Worm (Caenorhabditis elegans) whole organism, young adult: Measurements from ENCODE around the gene oac-51.
"Not testable (repeated sequence)": the region's sequence is repeated elsewhere in the genome, so short reads cannot be mapped to it uniquely, and the experiment has no call there.

Experiments used
- B0035.1 ChIP-seq: sonication (generic microtip); optimal IDR thresholded peaks from 2 replicates; lab custom pipeline; 2016; ENCODE audit warnings: missing genetic modification characterization, mild to moderate bottlenecking, missing compliant biosample characterization, missing genotype, missing genetic modification reagents
- F33H1.4 ChIP-seq: fragments of 200-800 bp; sonication (Bioruptor generic); IDR thresholded peaks from 2 replicates; pipeline ENCODE4 v1.3.6; 2022; ENCODE audit warnings: missing genetic modification reagents, missing genetic modification characterization, missing compliant biosample characterization
- F39B2.1 ChIP-seq: fragments of 200-800 bp; sonication (Bioruptor generic); IDR thresholded peaks from 2 replicates; pipeline ENCODE4 v1.3.6; 2022; ENCODE audit warnings: missing genetic modification reagents, missing genetic modification characterization, missing compliant biosample characterization
- F49E8.2 ChIP-seq: sonication (generic microtip); optimal IDR thresholded peaks from 3 replicates; lab custom pipeline; 2017; ENCODE audit warnings: missing genetic modification characterization, mild to moderate bottlenecking, missing compliant biosample characterization, antibody characterized with exemption, moderate library complexity; ENCODE audit not compliant: insufficient read depth
- F52B5.7 ChIP-seq: sonication (generic microtip); optimal IDR thresholded peaks from 2 replicates; lab custom pipeline; 2016; ENCODE audit warnings: mild to moderate bottlenecking, missing genetic modification characterization, missing compliant biosample characterization
- F57A8.1 ChIP-seq: fragments of 200-800 bp; sonication (Bioruptor generic); optimal IDR thresholded peaks from 2 replicates; lab custom pipeline; 2018; ENCODE audit warnings: mild to moderate bottlenecking, missing genetic modification characterization, moderate library complexity, missing compliant biosample characterization
- Y53F4B.3 ChIP-seq: fragments of 200-800 bp; sonication (Bioruptor generic); IDR thresholded peaks from 2 replicates; pipeline ENCODE4 v1.3.6; 2022; ENCODE audit warnings: missing genetic modification reagents, missing genetic modification characterization, missing compliant biosample characterization
- Y67H2A.10 ChIP-seq: fragments of 200-800 bp; sonication (Bioruptor generic); conservative IDR thresholded peaks from 2 replicates; pipeline ENCODE4 v1.3.6; 2022; ENCODE audit warnings: missing genetic modification reagents, missing genetic modification characterization, missing compliant biosample characterization
- akir-1 ChIP-seq: fragments of 200-800 bp; sonication (Bioruptor generic); optimal IDR thresholded peaks from 2 replicates; lab custom pipeline; 2018; ENCODE audit warnings: mild to moderate bottlenecking, missing genetic modification characterization, moderate library complexity, missing compliant biosample characterization
- aptf-2 ChIP-seq: fragments of 200-800 bp; sonication (Bioruptor generic); conservative IDR thresholded peaks from 2 replicates; pipeline ENCODE4 v1.3.6; 2022; ENCODE audit warnings: missing genetic modification reagents, missing genetic modification characterization, missing compliant biosample characterization
- attf-5 ChIP-seq: fragments of 200-800 bp; sonication (Bioruptor generic); optimal IDR thresholded peaks from 2 replicates; lab custom pipeline; 2018; ENCODE audit warnings: mild to moderate bottlenecking, missing genetic modification characterization, missing compliant biosample characterization
- bed-1 ChIP-seq: fragments of 200-800 bp; sonication (Bioruptor generic); IDR thresholded peaks from 2 replicates; pipeline ENCODE4 v1.3.6; 2022; ENCODE audit warnings: missing genetic modification reagents, missing genetic modification characterization, missing compliant biosample characterization
- ceh-40 ChIP-seq: fragments of 200-800 bp; sonication (Bioruptor generic); IDR thresholded peaks from 2 replicates; pipeline ENCODE4 v1.3.6; 2022; ENCODE audit warnings: missing genetic modification characterization, missing compliant biosample characterization
- dox-1 ChIP-seq: fragments of 200-800 bp; sonication (Bioruptor generic); IDR thresholded peaks from 2 replicates; pipeline ENCODE4 v1.3.6; 2022; ENCODE audit warnings: missing genetic modification reagents, missing genetic modification characterization, missing compliant biosample characterization
- dpff-1 ChIP-seq: sonication (generic microtip); optimal IDR thresholded peaks from 2 replicates; lab custom pipeline; 2017; ENCODE audit warnings: mild to moderate bottlenecking, missing genetic modification characterization, missing compliant biosample characterization
- dpl-1 ChIP-seq: fragments of 150-350 bp; optimal IDR thresholded peaks from 2 replicates; lab custom pipeline; 2014; ENCODE audit warnings: missing biosample characterization, missing genetic modification reagents, missing genetic modification characterization
- efl-1 ChIP-seq: fragments of 150-350 bp; optimal IDR thresholded peaks from 2 replicates; lab custom pipeline; 2014; ENCODE audit warnings: missing biosample characterization, missing genetic modification reagents, missing genetic modification characterization
- ekl-4 ChIP-seq: fragments of 200-800 bp; sonication (Bioruptor generic); IDR thresholded peaks from 2 replicates; pipeline ENCODE4 v1.3.6; 2022; ENCODE audit warnings: missing genetic modification reagents, missing genetic modification characterization, missing compliant biosample characterization
- hmg-1.2 ChIP-seq: fragments of 200-800 bp; sonication (Bioruptor generic); IDR thresholded peaks from 2 replicates; pipeline ENCODE4 v1.3.6; 2022; ENCODE audit warnings: missing genetic modification reagents, missing genetic modification characterization, missing compliant biosample characterization
- hmg-20 ChIP-seq: fragments of 200-800 bp; sonication (Bioruptor generic); IDR thresholded peaks from 2 replicates; pipeline ENCODE4 v1.3.6; 2022; ENCODE audit warnings: missing genetic modification reagents, missing genetic modification characterization, missing compliant biosample characterization
- lin-35 ChIP-seq, 3 experiments: fragments of 150-350 bp in 2 of 3; sonication (generic microtip) in 1 of 3; optimal IDR thresholded peaks; 2 replicates each; lab custom pipeline; 2014 to 2018; ENCODE audit warnings: missing biosample characterization in 3 of 3, missing genetic modification characterization in 3 of 3, missing genetic modification reagents in 3 of 3
- lin-54 ChIP-seq: fragments of 200-800 bp; sonication (Bioruptor generic); optimal IDR thresholded peaks from 2 replicates; lab custom pipeline; 2018; ENCODE audit warnings: mild to moderate bottlenecking, missing genetic modification characterization, missing compliant biosample characterization
- lir-1 ChIP-seq: fragments of 200-800 bp; sonication (Bioruptor generic); conservative IDR thresholded peaks from 2 replicates; pipeline ENCODE4 v1.3.6; 2022; ENCODE audit warnings: missing genetic modification reagents, missing genetic modification characterization, missing compliant biosample characterization
- madf-3 ChIP-seq: fragments of 200-800 bp; sonication (Bioruptor generic); IDR thresholded peaks from 2 replicates; pipeline ENCODE4 v1.3.6; 2022; ENCODE audit warnings: missing genetic modification reagents, missing genetic modification characterization, missing compliant biosample characterization
- madf-8 ChIP-seq: fragments of 200-800 bp; sonication (Bioruptor generic); conservative IDR thresholded peaks from 2 replicates; pipeline ENCODE4 v1.3.6; 2022; ENCODE audit warnings: missing genetic modification reagents, missing genetic modification characterization, missing compliant biosample characterization
- mcd-1 ChIP-seq: fragments of 200-800 bp; sonication (Bioruptor generic); IDR thresholded peaks from 2 replicates; pipeline ENCODE4 v1.3.6; 2022; ENCODE audit warnings: missing genetic modification reagents, missing genetic modification characterization, missing compliant biosample characterization
- mes-4 ChIP-seq: sonication (generic microtip); optimal IDR thresholded peaks from 2 replicates; lab custom pipeline; 2016; ENCODE audit warnings: missing genotype, missing genetic modification characterization, missing compliant biosample characterization
- nfyb-1 ChIP-seq: fragments of 200-800 bp; sonication (Bioruptor generic); IDR thresholded peaks from 2 replicates; pipeline ENCODE4 v1.3.6; 2022; ENCODE audit warnings: missing genetic modification reagents, missing genetic modification characterization, missing compliant biosample characterization
- repo-1 ChIP-seq: sonication (generic microtip); optimal IDR thresholded peaks from 2 replicates; lab custom pipeline; 2017; ENCODE audit warnings: mild to moderate bottlenecking, missing genetic modification characterization, missing compliant biosample characterization
- snpc-1.1 ChIP-seq: sonication (generic microtip); optimal IDR thresholded peaks from 2 replicates; lab custom pipeline; 2017; ENCODE audit warnings: missing genetic modification characterization, mild to moderate bottlenecking, missing compliant biosample characterization, antibody characterized with exemption, moderate library complexity, missing genotype, missing genetic modification reagents; ENCODE audit not compliant: insufficient read depth
- tbp1 ChIP-seq: fragments of 200-800 bp; sonication (Bioruptor generic); optimal IDR thresholded peaks from 2 replicates; lab custom pipeline; 2018; ENCODE audit warnings: mild to moderate bottlenecking, missing genetic modification characterization, missing compliant biosample characterization
- xnd-1 ChIP-seq: sonication (generic microtip); optimal IDR thresholded peaks from 2 replicates; lab custom pipeline; 2016; ENCODE audit warnings: missing genotype, missing genetic modification reagents, missing genetic modification characterization, missing compliant biosample characterization
- ztf-18 ChIP-seq: sonication (generic microtip); optimal IDR thresholded peaks from 2 replicates; lab custom pipeline; 2016; ENCODE audit warnings: missing genotype, mild to moderate bottlenecking, missing genetic modification characterization, missing compliant biosample characterization
- ztf-22 ChIP-seq: fragments of 200-800 bp; sonication (Bioruptor generic); optimal IDR thresholded peaks from 2 replicates; lab custom pipeline; 2018; ENCODE audit warnings: mild to moderate bottlenecking, missing genetic modification characterization, moderate library complexity, missing compliant biosample characterization
- ztf-25 ChIP-seq: fragments of 200-800 bp; sonication (Bioruptor generic); IDR thresholded peaks from 2 replicates; pipeline ENCODE4 v1.3.6; 2022; ENCODE audit warnings: missing genetic modification reagents, missing genetic modification characterization, missing compliant biosample characterization
- ztf-6 ChIP-seq: fragments of 200-800 bp; sonication (Bioruptor generic); IDR thresholded peaks from 2 replicates; pipeline ENCODE4 v1.3.6; 2022; ENCODE audit warnings: missing genetic modification reagents, missing genetic modification characterization, missing compliant biosample characterization

oac-51 gene

ce11 chrIV:4348146-4348545, 11.5 kb downstream of the oac-51 start, which contains the start of gene W03B1.5:
Gene W03B1.5 (plus strand): TSS chrIV:4348446.
- TF ChIP-seq bed-1, nfyb-1, ekl-4 (GFP tag; lab: Robert Waterston, UW): not testable (repeated sequence)

- TF ChIP-seq F39B2.1 (GFP tag; lab: Robert Waterston, UW) (no peak), hmg-20 (GFP tag; lab: Robert Waterston, UW) (no peak), aptf-2 (GFP tag; lab: Robert Waterston, UW) (no peak), F33H1.4 (no peak), repo-1 (tag; lab: Kevin White, UChicago) (no peak), madf-3 (GFP tag; lab: Robert Waterston, UW) (no peak), akir-1 (no peak), F52B5.7 (tag; lab: Kevin White, UChicago) (no peak), lir-1 (no peak), dox-1 (GFP tag; lab: Robert Waterston, UW) (no peak), lin-35 (GFP tag; optimal IDR thresholded peaks at IDR 0.05; lab: Kevin White, UChicago) (no peak), B0035.1 (no peak), attf-5 (GFP tag; lab: Kevin White, UChicago) (no peak), tbp1 (GFP tag; lab: Kevin White, UChicago) (no peak), dpff-1 (tag; lab: Kevin White, UChicago) (no peak), xnd-1 (tag; lab: Kevin White, UChicago) (no peak), ztf-25 (GFP tag; lab: Robert Waterston, UW) (no peak), F57A8.1 (GFP tag; lab: Kevin White, UChicago) (no peak), hmg-1.2 (GFP tag; lab: Robert Waterston, UW) (no peak), ztf-6 (GFP tag; lab: Robert Waterston, UW) (no peak)
Measured at ce11 chrIV:4356879-4357278, 20.3 kb downstream of the oac-51 start, which contains the start of gene W03B1.9. Gene W03B1.9 (minus strand): TSS chrIV:4356979.

ce11 chrIV:4357296-4357695, 20.7 kb downstream of the oac-51 start, which contains the start of gene sars-2:
Gene sars-2 (plus strand): TSS chrIV:4357636.
- TF ChIP-seq snpc-1.1 (tag; lab: Kevin White, UChicago) (no peak), lin-54 (peak; percentile 69), dpl-1 (peak; percentile 63), repo-1 (tag; lab: Kevin White, UChicago) (no peak), ztf-18 (tag; lab: Kevin White, UChicago) (peak; percentile 33), efl-1 (GFP tag; lab: Kevin White, UChicago) (peak; percentile 52), mcd-1 (peak; percentile 86), lin-35 (GFP tag; optimal IDR thresholded peaks at IDR 0.05; lab: Kevin White, UChicago) (peak in 1 of 3 experiments; percentile 66)

- no peak for TF ChIP-seq ztf-22 (GFP tag; lab: Kevin White, UChicago)
- TF ChIP-seq F49E8.2 (tag; lab: Kevin White, UChicago): no peak
- TF ChIP-seq ztf-25 (GFP tag; lab: Robert Waterston, UW): no peak
- TF ChIP-seq ztf-6 (GFP tag; lab: Robert Waterston, UW): no peak
- TF ChIP-seq mes-4: no peak
- no peak for TF ChIP-seq Y53F4B.3 (GFP tag; lab: Robert Waterston, UW)
- TF ChIP-seq madf-8 (GFP tag; lab: Robert Waterston, UW): no peak
- no peak for TF ChIP-seq ceh-40 (GFP tag; lab: Robert Waterston, UW)
- no peak for TF ChIP-seq Y67H2A.10 (GFP tag; lab: Robert Waterston, UW)
Measured at ce11 chrIV:4359653-4360052, 23.1 kb downstream of the oac-51 start, which contains the start of gene F55F10.3. Gene F55F10.3 (plus strand): TSS chrIV:4359953.
